Worm (Caenorhabditis elegans) whole organism, young adult: ENCODE results near the gene elb-1.

Experiments
- F33H1.4 ChIP-seq: fragments of 200-800 bp; sonication (Bioruptor generic); IDR thresholded peaks from 2 replicates; pipeline ENCODE4 v1.3.6; 2022; ENCODE audit warnings: missing genetic modification reagents, missing genetic modification characterization, missing compliant biosample characterization
- ama-1 ChIP-seq, 3 experiments: fragments of 150-350 bp in 1 of 3; sonication (generic microtip) in 2 of 3; optimal IDR thresholded peaks; 2 replicates each; lab custom pipeline; 2014 to 2018; ENCODE audit warnings: missing biosample characterization in 2 of 3, missing genetic modification characterization in 2 of 3, missing genetic modification reagents in 2 of 3
- athp-1 ChIP-seq: sonication (generic microtip); optimal IDR thresholded peaks from 2 replicates; lab custom pipeline; 2017; ENCODE audit warnings: mild to moderate bottlenecking, missing genetic modification characterization, missing compliant biosample characterization
- chd-7 ChIP-seq: sonication (generic microtip); optimal IDR thresholded peaks from 2 replicates; lab custom pipeline; 2016; ENCODE audit warnings: mild to moderate bottlenecking, missing genetic modification characterization, moderate library complexity, missing compliant biosample characterization
- madf-6 ChIP-seq: fragments of 200-800 bp; sonication (Bioruptor generic); IDR thresholded peaks from 2 replicates; pipeline ENCODE4 v1.3.6; 2022; ENCODE audit warnings: missing genetic modification reagents, missing genetic modification characterization, missing compliant biosample characterization
- nhr-90 ChIP-seq: sonication (generic microtip); optimal IDR thresholded peaks from 2 replicates; lab custom pipeline; 2016; ENCODE audit warnings: missing genotype, mild to moderate bottlenecking, missing genetic modification characterization, missing compliant biosample characterization
- unc-130 ChIP-seq: sonication (generic microtip); optimal IDR thresholded peaks from 2 replicates; lab custom pipeline; 2016; ENCODE audit warnings: missing genetic modification reagents, missing genetic modification characterization, missing compliant biosample characterization
- unc-62 ChIP-seq: fragments of 150-350 bp; optimal IDR thresholded peaks from 2 replicates; lab custom pipeline; 2014; ENCODE audit warnings: missing biosample characterization, missing genetic modification reagents, missing genetic modification characterization

DNA sequence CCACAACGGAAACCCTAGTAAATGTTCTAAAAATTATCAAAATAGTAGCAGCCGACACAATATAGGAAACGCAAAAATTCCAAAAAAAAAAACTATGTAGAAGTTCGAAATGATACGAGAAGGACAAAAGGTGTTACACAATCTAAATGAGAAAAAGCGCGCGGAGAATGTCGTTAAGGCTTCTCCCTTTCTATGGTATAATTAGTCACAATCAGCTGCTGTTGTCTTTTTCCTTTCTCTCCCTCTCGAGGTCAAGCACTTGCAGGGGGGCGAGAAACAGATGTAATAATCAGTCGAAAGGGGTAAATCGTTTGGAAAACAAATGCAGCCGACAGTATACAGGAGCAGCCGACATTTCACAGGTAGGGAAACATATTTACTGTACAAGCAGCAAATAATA lies 12.2 kb upstream of the elb-1 start:
- no peak for TF ChIP-seq unc-62 (GFP tag; lab: Kevin White, UChicago)
- TF ChIP-seq F33H1.4 = no peak
- no peak for TF ChIP-seq unc-130 (GFP tag; lab: Kevin White, UChicago)
- no peak for TF ChIP-seq ama-1 (optimal IDR thresholded peaks at IDR 0.05; lab: Kevin White, UChicago)
- no peak for TF ChIP-seq ama-1 (GFP tag; optimal IDR thresholded peaks at IDR 0.05; lab: Kevin White, UChicago)
- TF ChIP-seq madf-6 (GFP tag; lab: Robert Waterston, UW) = no peak
- no peak for TF ChIP-seq athp-1 (tag; lab: Kevin White, UChicago)
- TF ChIP-seq nhr-90 (tag; lab: Kevin White, UChicago) = no peak
- TF ChIP-seq chd-7 (tag; lab: Kevin White, UChicago) = no peak
